Fruit fly (Drosophila melanogaster) whole organism: ENCODE measurements around the gene CG5639.

Experiments used
- CG8478 ChIP-seq: fragments of >200 bp; optimal IDR thresholded peaks from 2 replicates; lab custom pipeline; 2018; ENCODE audit warnings: inconsistent platforms
- Dll ChIP-seq: fragments of >200 bp; optimal IDR thresholded peaks from 2 replicates; lab custom pipeline; 2017
- usp ChIP-seq: fragments of >200 bp; optimal IDR thresholded peaks from 2 replicates; lab custom pipeline; 2017; ENCODE audit warnings: missing biosample characterization, missing genetic modification characterization, mixed read lengths

- no peak for TF ChIP-seq Dll
- no peak for TF ChIP-seq usp
- TF ChIP-seq CG8478: no peak
Observed at dm6 chr3R:27605534-27606250, 9.8 kb upstream of the CG5639 start.
